Worm (Caenorhabditis elegans) whole organism, mixed stage, embryonic: ENCODE data around the gene lgc-4.

Experiments used
- bed-3 ChIP-seq: fragments of 200-800 bp; sonication (Bioruptor generic); optimal IDR thresholded peaks from 3 replicates; lab custom pipeline; 2018; ENCODE audit warnings: mild to moderate bottlenecking, missing genetic modification characterization, moderate library complexity, missing compliant biosample characterization
- blmp-1 ChIP-seq: fragments of 150-350 bp; optimal IDR thresholded peaks from 2 replicates; lab custom pipeline; 2014; ENCODE audit warnings: missing biosample characterization, missing genetic modification characterization
- ceh-39 ChIP-seq: fragments of 150-350 bp; optimal IDR thresholded peaks from 2 replicates; lab custom pipeline; 2014; ENCODE audit warnings: missing biosample characterization, missing genetic modification characterization
- ceh-43 ChIP-seq: fragments of 200-800 bp; sonication (Bioruptor generic); optimal IDR thresholded peaks from 2 replicates; lab custom pipeline; 2018; ENCODE audit warnings: mild to moderate bottlenecking, missing genetic modification characterization, moderate library complexity, missing compliant biosample characterization
- ceh-83 ChIP-seq: fragments of 200-800 bp; sonication (Bioruptor generic); optimal IDR thresholded peaks from 2 replicates; lab custom pipeline; 2018; ENCODE audit warnings: mild to moderate bottlenecking, missing genetic modification characterization, missing compliant biosample characterization
- ces-1 ChIP-seq: fragments of 150-350 bp; optimal IDR thresholded peaks from 2 replicates; lab custom pipeline; 2014; ENCODE audit warnings: missing biosample characterization, missing genetic modification reagents, missing genetic modification characterization
- cnd-1 ChIP-seq: fragments of 200-800 bp; sonication (Bioruptor generic); optimal IDR thresholded peaks from 2 replicates; lab custom pipeline; 2018; ENCODE audit warnings: mild to moderate bottlenecking, missing genetic modification characterization, missing compliant biosample characterization
- elt-1 ChIP-seq: sonication (generic microtip); optimal IDR thresholded peaks from 2 replicates; lab custom pipeline; 2017; ENCODE audit warnings: missing genetic modification characterization, mild to moderate bottlenecking, missing compliant biosample characterization, antibody characterized with exemption, moderate library complexity, borderline replicate concordance; ENCODE audit not compliant: insufficient read depth
- elt-3 ChIP-seq: fragments of 150-350 bp; optimal IDR thresholded peaks from 2 replicates; lab custom pipeline; 2014; ENCODE audit warnings: missing biosample characterization, missing genetic modification characterization
- flh-1 ChIP-seq: fragments of 200-800 bp; sonication (Bioruptor generic); optimal IDR thresholded peaks from 2 replicates; lab custom pipeline; 2018; ENCODE audit warnings: mild to moderate bottlenecking, missing genetic modification characterization, moderate library complexity, missing compliant biosample characterization
- ham-2 ChIP-seq: fragments of 200-800 bp; sonication (Bioruptor generic); optimal IDR thresholded peaks from 2 replicates; lab custom pipeline; 2018; ENCODE audit warnings: mild to moderate bottlenecking, missing genetic modification characterization, missing compliant biosample characterization
- hlh-1 ChIP-seq: fragments of 150-350 bp; optimal IDR thresholded peaks from 2 replicates; lab custom pipeline; 2014; ENCODE audit warnings: missing biosample characterization, missing genetic modification reagents, missing genetic modification characterization
- lin-13 ChIP-seq: fragments of 150-350 bp; optimal IDR thresholded peaks from 2 replicates; lab custom pipeline; 2014; ENCODE audit warnings: missing biosample characterization, missing genetic modification characterization
- lin-32 ChIP-seq: fragments of 200-800 bp; sonication (Bioruptor generic); optimal IDR thresholded peaks from 2 replicates; lab custom pipeline; 2018; ENCODE audit warnings: mild to moderate bottlenecking, missing genetic modification characterization, missing compliant biosample characterization
- lsy-2 ChIP-seq: fragments of 150-350 bp; optimal IDR thresholded peaks from 2 replicates; lab custom pipeline; 2014; ENCODE audit warnings: missing biosample characterization, missing genetic modification characterization
- mep-1 ChIP-seq: fragments of 150-350 bp; optimal IDR thresholded peaks from 2 replicates; lab custom pipeline; 2017; ENCODE audit warnings: missing biosample characterization, missing genetic modification reagents, missing genetic modification characterization, inconsistent platforms
- mls-2 ChIP-seq: sonication (generic microtip); optimal IDR thresholded peaks from 2 replicates; lab custom pipeline; 2016; ENCODE audit warnings: mild to moderate bottlenecking, missing genetic modification characterization, moderate library complexity, missing compliant biosample characterization
- nhr-12 ChIP-seq: fragments of 150-350 bp; optimal IDR thresholded peaks from 2 replicates; lab custom pipeline; 2014; ENCODE audit warnings: missing biosample characterization, missing genetic modification characterization
- nhr-2 ChIP-seq: fragments of 150-350 bp; optimal IDR thresholded peaks from 2 replicates; lab custom pipeline; 2014; ENCODE audit warnings: missing biosample characterization, missing genetic modification characterization
- nhr-237 ChIP-seq: fragments of 150-350 bp; optimal IDR thresholded peaks from 2 replicates; lab custom pipeline; 2014; ENCODE audit warnings: missing biosample characterization, missing genetic modification characterization
- pha-4 ChIP-seq: fragments of 150-350 bp; optimal IDR thresholded peaks from 2 replicates; lab custom pipeline; 2018; ENCODE audit warnings: missing biosample characterization, missing genetic modification reagents, missing genetic modification characterization
- sem-2 ChIP-seq: fragments of 200-800 bp; sonication (Bioruptor generic); optimal IDR thresholded peaks from 2 replicates; lab custom pipeline; 2018; ENCODE audit warnings: mild to moderate bottlenecking, missing genetic modification characterization, missing compliant biosample characterization
- snpc-4 ChIP-seq: fragments of 150-350 bp; optimal IDR thresholded peaks from 2 replicates; lab custom pipeline; 2014; ENCODE audit warnings: missing biosample characterization, missing genetic modification characterization
- sptf-1 ChIP-seq: sonication (generic microtip); optimal IDR thresholded peaks from 2 replicates; lab custom pipeline; 2017; ENCODE audit warnings: mild to moderate bottlenecking, missing genetic modification characterization, moderate library complexity, missing compliant biosample characterization
- unc-120 ChIP-seq: sonication (generic microtip); optimal IDR thresholded peaks from 2 replicates; lab custom pipeline; 2017; ENCODE audit warnings: missing genetic modification characterization, missing compliant biosample characterization; ENCODE audit not compliant: poor library complexity, severe bottlenecking
- unc-39 ChIP-seq: fragments of 150-350 bp; optimal IDR thresholded peaks from 2 replicates; lab custom pipeline; 2014; ENCODE audit warnings: missing biosample characterization, missing genetic modification characterization
- unc-62 ChIP-seq: fragments of 150-350 bp; optimal IDR thresholded peaks from 2 replicates; lab custom pipeline; 2014; ENCODE audit warnings: missing biosample characterization, missing genetic modification reagents, missing genetic modification characterization
- ztf-11 ChIP-seq: fragments of 150-350 bp; optimal IDR thresholded peaks from 2 replicates; lab custom pipeline; 2014; ENCODE audit warnings: missing biosample characterization, missing genetic modification characterization

Gene lgc-4

ce11 chrX:9271886-9272285 lies 29.9 kb upstream of the lgc-4 start:
- TF ChIP-seq ztf-11 (no peak), mep-1 (peak; percentile 11), elt-1 (peak; percentile 60), lsy-2 (tag; lab: Kevin White, UChicago) (no peak), unc-62 (no peak)
- TF ChIP-seq, all 35 proteins: peak for 2

ce11 chrX:9270753-9271152 lies 28.7 kb upstream of the lgc-4 start, which contains the start of gene B0416.5:
TSS of gene B0416.5 (minus strand) at chrX:9270853.
- no peak for TF ChIP-seq snpc-4 (tag; lab: Kevin White, UChicago)
- no peak for TF ChIP-seq ceh-43 (GFP tag; lab: Kevin White, UChicago)
- no peak for TF ChIP-seq hlh-1 (tag; lab: Kevin White, UChicago)
- TF ChIP-seq mep-1, result no peak
- TF ChIP-seq sptf-1 (tag; lab: Kevin White, UChicago), result no peak
- TF ChIP-seq, all 35 proteins: peak for 0

ce11 chrX:9268373-9268772 lies 26.4 kb upstream of the lgc-4 start:
- TF ChIP-seq ces-1, result no peak
- TF ChIP-seq elt-3 (tag; lab: Kevin White, UChicago), result no peak
- no peak for TF ChIP-seq mls-2 (tag; lab: Kevin White, UChicago)
- TF ChIP-seq ham-2 (GFP tag; lab: Kevin White, UChicago), result no peak
- no peak for TF ChIP-seq unc-39 (tag; lab: Kevin White, UChicago)
- TF ChIP-seq bed-3, result no peak
- no peak for TF ChIP-seq sem-2 (GFP tag; lab: Kevin White, UChicago)
- no peak for TF ChIP-seq nhr-12
- TF ChIP-seq snpc-4 (tag; lab: Kevin White, UChicago), result no peak
- TF ChIP-seq elt-1, result no peak
- TF ChIP-seq ceh-83 (GFP tag; lab: Kevin White, UChicago), result no peak
- no peak for TF ChIP-seq sptf-1 (tag; lab: Kevin White, UChicago)

ce11 chrX:9266512-9266911 lies 24.5 kb upstream of the lgc-4 start:
- TF ChIP-seq sem-2 (GFP tag; lab: Kevin White, UChicago) (no peak), ham-2 (GFP tag; lab: Kevin White, UChicago) (no peak), lsy-2 (tag; lab: Kevin White, UChicago) (no peak), cnd-1 (tag; lab: Kevin White, UChicago) (no peak), nhr-12 (no peak), snpc-4 (tag; lab: Kevin White, UChicago) (no peak), nhr-2 (no peak)

- no peak for TF ChIP-seq blmp-1
- TF ChIP-seq lin-32 (GFP tag; lab: Kevin White, UChicago), result no peak
- TF ChIP-seq cnd-1 (tag; lab: Kevin White, UChicago), result no peak
- no peak for TF ChIP-seq nhr-2
- TF ChIP-seq unc-120 (tag; lab: Kevin White, UChicago), result peak; percentile 28
- TF ChIP-seq unc-62, result no peak
- TF ChIP-seq elt-3 (tag; lab: Kevin White, UChicago), result no peak
- no peak for TF ChIP-seq bed-3
- no peak for TF ChIP-seq pha-4
- peak; percentile 72 for TF ChIP-seq hlh-1 (tag; lab: Kevin White, UChicago)
- no peak for TF ChIP-seq flh-1 (GFP tag; lab: Kevin White, UChicago)
- TF ChIP-seq ceh-39 (tag; lab: Kevin White, UChicago), result no peak
Observed at ce11 chrX:9264636-9265035, 22.6 kb upstream of the lgc-4 start.

- TF ChIP-seq hlh-1 (tag; lab: Kevin White, UChicago) (no peak), blmp-1 (no peak), nhr-2 (no peak), unc-39 (tag; lab: Kevin White, UChicago) (no peak), ceh-83 (GFP tag; lab: Kevin White, UChicago) (no peak), nhr-237 (tag; lab: Kevin White, UChicago) (no peak), ztf-11 (no peak), pha-4 (no peak), lin-13 (tag; lab: Kevin White, UChicago) (no peak), flh-1 (GFP tag; lab: Kevin White, UChicago) (no peak), ceh-39 (tag; lab: Kevin White, UChicago) (no peak), lin-32 (GFP tag; lab: Kevin White, UChicago) (no peak), unc-62 (no peak), unc-120 (tag; lab: Kevin White, UChicago) (no peak), snpc-4 (tag; lab: Kevin White, UChicago) (no peak), mls-2 (tag; lab: Kevin White, UChicago) (no peak), ces-1 (no peak), sptf-1 (tag; lab: Kevin White, UChicago) (no peak), elt-1 (no peak)
Observed at ce11 chrX:9264231-9264630, 22.2 kb upstream of the lgc-4 start, which contains the start of gene F18G5.6. TSS of gene F18G5.6 (minus strand) at chrX:9264331.
